Worm (Caenorhabditis elegans): ENCODE measurements around the gene hxk-3.
A peak's percentile ranks its signal among the peaks of the same experiment; 100 is the strongest.

Gene hxk-3

ce11 chrIV:1475009-1475408 lies 22.4 kb upstream of the hxk-3 start, which contains the start of gene Y77E11A.12:
Gene Y77E11A.12 (minus strand): TSS chrIV:1475109.
- TF ChIP-seq mdl-1 (tag; optimal IDR thresholded peaks at IDR 0.05) (no peak), ceh-82 (tag; optimal IDR thresholded peaks at IDR 0.05) (no peak), jun-1 (tag; optimal IDR thresholded peaks at IDR 0.05) (no peak)

ce11 chrIV:1478649-1479048 lies 18.8 kb upstream of the hxk-3 start:
- TF ChIP-seq elt-2 (tag; optimal IDR thresholded peaks at IDR 0.05) (no peak), ceh-28 (tag; optimal IDR thresholded peaks at IDR 0.05) (no peak)

- no peak for TF ChIP-seq ztf-11 (tag; optimal IDR thresholded peaks at IDR 0.05)
- TF ChIP-seq nhr-11 (tag; optimal IDR thresholded peaks at IDR 0.05), result peak; percentile 53
- TF ChIP-seq ceh-28 (tag; optimal IDR thresholded peaks at IDR 0.05), result no peak
- no peak for TF ChIP-seq nhr-76 (tag; optimal IDR thresholded peaks at IDR 0.05)
- TF ChIP-seq egl-5 (tag; optimal IDR thresholded peaks at IDR 0.05), result no peak
Measured at ce11 chrIV:1484968-1485474, 12.4 kb upstream of the hxk-3 start, which contains the start of gene Y77E11A.16. Gene Y77E11A.16 (plus strand): TSS chrIV:1485424.

- TF ChIP-seq mdl-1 (tag; optimal IDR thresholded peaks at IDR 0.05) (peak; percentile 15), nfya-1 (tag; optimal IDR thresholded peaks at IDR 0.05; ENCODE audit: insufficient read depth) (peak; percentile 50), nhr-23 (tag; optimal IDR thresholded peaks at IDR 0.05) (peak; percentile 16), pha-4 (tag; optimal IDR thresholded peaks at IDR 0.05) (peak; percentile 38), tbx-2 (tag; optimal IDR thresholded peaks at IDR 0.05) (peak; percentile 15), nhr-25 (tag; optimal IDR thresholded peaks at IDR 0.05) (peak; percentile 25), pqm-1 (tag; optimal IDR thresholded peaks at IDR 0.05) (peak; percentile 5), ZK546.5 (tag; optimal IDR thresholded peaks at IDR 0.05) (no peak), elt-2 (tag; optimal IDR thresholded peaks at IDR 0.05) (peak; percentile 38), hmg-11 (tag; optimal IDR thresholded peaks at IDR 0.05) (peak; percentile 58), ceh-28 (tag; optimal IDR thresholded peaks at IDR 0.05) (peak; percentile 25), nhr-28 (tag; optimal IDR thresholded peaks at IDR 0.05) (no peak), ceh-16 (tag; optimal IDR thresholded peaks at IDR 0.05) (no peak), lin-39 (tag; optimal IDR thresholded peaks at IDR 0.05) (no peak), jun-1 (tag; optimal IDR thresholded peaks at IDR 0.05) (peak; percentile 6), unc-62 (GFP tag; optimal IDR thresholded peaks at IDR 0.05) (no peak), nhr-237 (tag; optimal IDR thresholded peaks at IDR 0.05) (no peak), lin-15B (tag; optimal IDR thresholded peaks at IDR 0.05) (peak; percentile 65)
Measured at ce11 chrIV:1496017-1496678, 1.3 kb upstream of the hxk-3 start, which contains the start of gene npp-20. Gene npp-20 (minus strand): TSS chrIV:1496022.

ce11 chrIV:1496679-1497033 lies 770 bp upstream of the hxk-3 start:
- TF ChIP-seq nhr-25 (tag; optimal IDR thresholded peaks at IDR 0.05), result no peak
- no peak for TF ChIP-seq mml-1 (tag; optimal IDR thresholded peaks at IDR 0.05)
- TF ChIP-seq pha-4 (tag; optimal IDR thresholded peaks at IDR 0.05), result no peak
- no peak for TF ChIP-seq nhr-28 (tag; optimal IDR thresholded peaks at IDR 0.05)
- no peak for TF ChIP-seq sea-2 (GFP tag; optimal IDR thresholded peaks at IDR 0.05)
- no peak for TF ChIP-seq zag-1 (tag; optimal IDR thresholded peaks at IDR 0.05)
- TF ChIP-seq hmg-11 (tag; optimal IDR thresholded peaks at IDR 0.05), result no peak
- TF ChIP-seq aly-2 (tag; optimal IDR thresholded peaks at IDR 0.05), result no peak
- no peak for TF ChIP-seq ceh-82 (tag; optimal IDR thresholded peaks at IDR 0.05)
- no peak for TF ChIP-seq fkh-2 (tag; optimal IDR thresholded peaks at IDR 0.05)
- TF ChIP-seq nhr-237 (tag; optimal IDR thresholded peaks at IDR 0.05), result no peak
- no peak for TF ChIP-seq ztf-4 (tag; optimal IDR thresholded peaks at IDR 0.05)
- no peak for TF ChIP-seq nhr-76 (tag; optimal IDR thresholded peaks at IDR 0.05)
- no peak for TF ChIP-seq egl-5 (tag; optimal IDR thresholded peaks at IDR 0.05)
- no peak for TF ChIP-seq nfya-1 (tag; optimal IDR thresholded peaks at IDR 0.05; ENCODE audit: insufficient read depth)
- TF ChIP-seq jun-1 (tag; optimal IDR thresholded peaks at IDR 0.05), result no peak
- TF ChIP-seq snpc-4 (tag; optimal IDR thresholded peaks at IDR 0.05), result no peak
- TF ChIP-seq nhr-23 (tag; optimal IDR thresholded peaks at IDR 0.05), result no peak
- no peak for TF ChIP-seq fos-1 (tag; optimal IDR thresholded peaks at IDR 0.05)
- no peak for TF ChIP-seq lsy-12 (tag; optimal IDR thresholded peaks at IDR 0.05)

All from whole organism, L3 larva.